Worm (Caenorhabditis elegans): ENCODE measurements around the gene F45E4.5.
A peak's percentile ranks its signal among the peaks of the same experiment; 100 is the strongest.
"Not testable (repeated sequence)": the region's sequence is repeated elsewhere in the genome, so short reads cannot be mapped to it uniquely, and the experiment has no call there.

The F45E4.5 gene

ce11 chrIV:7650433-7650832, 21.6 kb upstream of the F45E4.5 start:
- TF ChIP-seq ztf-28 (GFP tag; IDR thresholded peaks at IDR 0.05) (no peak), ztf-26 (tag; optimal IDR thresholded peaks at IDR 0.05) (no peak), attf-3 (GFP tag; conservative IDR thresholded peaks at IDR 0.05) (no peak), lir-1 (GFP tag; conservative IDR thresholded peaks at IDR 0.05) (no peak)

ce11 chrIV:7646861-7647260, 18.0 kb upstream of the F45E4.5 start:
- no peak for TF ChIP-seq aptf-2 (GFP tag; conservative IDR thresholded peaks at IDR 0.05)
- TF ChIP-seq Y56A3A.18 (GFP tag; IDR thresholded peaks at IDR 0.05) = no peak
- no peak for TF ChIP-seq F39B2.1 (GFP tag; IDR thresholded peaks at IDR 0.05)
- no peak for TF ChIP-seq F23B12.7 (tag; optimal IDR thresholded peaks at IDR 0.05; ENCODE audit: insufficient read depth)
- TF ChIP-seq ztf-25 (GFP tag; IDR thresholded peaks at IDR 0.05) = no peak

- TF ChIP-seq Y67H2A.10 (GFP tag; conservative IDR thresholded peaks at IDR 0.05) (no peak), ceh-40 (GFP tag; IDR thresholded peaks at IDR 0.05) (no peak), egl-18 (GFP tag; IDR thresholded peaks at IDR 0.05) (no peak), lsy-27 (tag; optimal IDR thresholded peaks at IDR 0.05; ENCODE audit: borderline replicate concordance, insufficient read depth) (no peak), ZK185.1 (tag; optimal IDR thresholded peaks at IDR 0.05; ENCODE audit: poor library complexity, severe bottlenecking) (no peak), ztf-18 (tag; optimal IDR thresholded peaks at IDR 0.05) (no peak), pha-4 (tag; optimal IDR thresholded peaks at IDR 0.05) (no peak), somi-1 (GFP tag; optimal IDR thresholded peaks at IDR 0.05) (no peak), xnd-1 (tag; optimal IDR thresholded peaks at IDR 0.05) (no peak)
Observed at ce11 chrIV:7646119-7646518, 17.3 kb upstream of the F45E4.5 start, which contains the start of gene hmg-5. TSS of gene hmg-5 (minus strand) at chrIV:7646219.

ce11 chrIV:7642971-7643370, 14.1 kb upstream of the F45E4.5 start, which contains the start of gene nlp-20:
TSS of gene nlp-20 (minus strand) at chrIV:7643071.
- no peak for TF ChIP-seq hlh-26 (GFP tag; conservative IDR thresholded peaks at IDR 0.05)

- TF ChIP-seq hlh-26 (GFP tag; conservative IDR thresholded peaks at IDR 0.05) (no peak), lin-26 (GFP tag; IDR thresholded peaks at IDR 0.05) (no peak), Y67H2A.10 (GFP tag; conservative IDR thresholded peaks at IDR 0.05) (no peak)
Observed at ce11 chrIV:7641758-7642157, 12.9 kb upstream of the F45E4.5 start, which contains the start of gene nep-16. TSS of gene nep-16 (minus strand) at chrIV:7641858.

- TF ChIP-seq let-607 (tag; optimal IDR thresholded peaks at IDR 0.05) (peak; percentile 75 to 84), lin-26 (GFP tag; IDR thresholded peaks at IDR 0.05) (0 out of 2 replicates have a peak, but pooled peaks have one; percentile 56), madf-6 (GFP tag; IDR thresholded peaks at IDR 0.05) (peak; percentile 39; the same call in 1 of the 2 replicates), cebp-1 (GFP tag; IDR thresholded peaks at IDR 0.05) (peak; percentile 83), rcor-1 (GFP tag; IDR thresholded peaks at IDR 0.05) (0 out of 2 replicates have a peak, but pooled peaks have one; percentile 7)
- TF ChIP-seq cebp-1 (tag; optimal IDR thresholded peaks at IDR 0.05) = not testable (repeated sequence)
Observed at ce11 chrIV:7634578-7634977, 5.7 kb upstream of the F45E4.5 start, which contains the start of gene warf-1. TSS of gene warf-1 (plus strand) at chrIV:7634786.

ce11 chrIV:7633020-7633419, 4.2 kb upstream of the F45E4.5 start, which contains the start of gene plp-1:
TSS of gene plp-1 (plus strand) at chrIV:7633360.
- TF ChIP-seq F33H1.4 (GFP tag; IDR thresholded peaks at IDR 0.05) (no peak), madf-6 (GFP tag; IDR thresholded peaks at IDR 0.05) (0 out of 2 replicates have a peak, but pooled peaks have one; percentile 5)
